3 fruit fly cellular contexts compared by ENCODE assay signal in genomic region chr3L:21238377-21238776, dm6.
TF ChIP-seq lines count a peak whose summit lies in the region.

No protein-coding gene starts in this region.

- no peak for TF ChIP-seq CTCF in whole organism, embryonic (GFP tag; optimal IDR thresholded peaks at IDR 0.05; lab: Kevin White, UChicago)

TF ChIP-seq in whole organism, embryonic, 481 proteins besides CTCF, POLR2A, EP300 and RAD21:
- TF ChIP-seq ase (GFP tag; IDR thresholded peaks at IDR 0.05; lab: Robert Waterston, UW) (no peak), gce (GFP tag; IDR thresholded peaks at IDR 0.05; lab: Robert Waterston, UW) (no peak), Ets65A (GFP tag; lab: Kevin White, UChicago) (peak; percentile 59), Doc3 (GFP tag; IDR thresholded peaks at IDR 0.05; lab: Robert Waterston, UW; ENCODE audit: partially characterized antibody) (no peak), Drgx (GFP tag; IDR thresholded peaks at IDR 0.05; lab: Robert Waterston, UW) (0 out of 2 replicates have a peak, but pooled peaks have one; percentile 9), cg (GFP tag; optimal IDR thresholded peaks at IDR 0.05; lab: Kevin White, UChicago) (no peak), CG11560 (tag; IDR thresholded peaks at IDR 0.05; lab: Robert Waterston, UW) (no peak), unpg (GFP tag; optimal IDR thresholded peaks at IDR 0.05; lab: Kevin White, UChicago) (no peak), cwo (GFP tag; optimal IDR thresholded peaks at IDR 0.05; lab: Kevin White, UChicago) (no peak), dati (GFP tag; IDR thresholded peaks at IDR 0.05; lab: Robert Waterston, UW) (no peak), CG6254 (GFP tag; optimal IDR thresholded peaks at IDR 0.05; lab: Kevin White, UChicago) (no peak), CG14965 (GFP tag; optimal IDR thresholded peaks at IDR 0.05; lab: Kevin White, UChicago; ENCODE audit: borderline replicate concordance) (no peak), CG17912 (GFP tag; optimal IDR thresholded peaks at IDR 0.05; lab: Kevin White, UChicago) (no peak)

TF ChIP-seq in whole organism, prepupa, 60 proteins besides CTCF, POLR2A, EP300 and RAD21:
- TF ChIP-seq CG34406 (GFP tag; optimal IDR thresholded peaks at IDR 0.05; lab: Kevin White, UChicago) = no peak
- TF ChIP-seq Gug (GFP tag; IDR thresholded peaks at IDR 0.05; lab: Robert Waterston, UW) = no peak
- TF ChIP-seq Lpt (GFP tag; optimal IDR thresholded peaks at IDR 0.05; lab: Kevin White, UChicago) = no peak
- peak; percentile 30 for TF ChIP-seq svp (GFP tag; lab: Kevin White, UChicago)
- TF ChIP-seq CG11762 (GFP tag; optimal IDR thresholded peaks at IDR 0.05; lab: Kevin White, UChicago; ENCODE audit: insufficient read depth) = no peak
- TF ChIP-seq acj6 (GFP tag; optimal IDR thresholded peaks at IDR 0.05; lab: Kevin White, UChicago) = no peak
- TF ChIP-seq Eip78C (GFP tag; lab: Kevin White, UChicago) = peak; percentile 4

TF ChIP-seq in whole organism, pupa, 21 proteins besides CTCF, POLR2A, EP300 and RAD21:
- TF ChIP-seq CG8301 (tag; optimal IDR thresholded peaks at IDR 0.05; lab: Kevin White, UChicago) (no peak), CG9948 (tag; optimal IDR thresholded peaks at IDR 0.05; lab: Kevin White, UChicago) (no peak), CG10348 (GFP tag; IDR thresholded peaks at IDR 0.05; lab: Robert Waterston, UW) (no peak), CG32121 (GFP tag; IDR thresholded peaks at IDR 0.05; lab: Robert Waterston, UW) (0 out of 2 replicates have a peak, but pooled peaks have one; percentile 10), Ets98B (GFP tag; IDR thresholded peaks at IDR 0.05; lab: Robert Waterston, UW) (0 out of 2 replicates have a peak, but pooled peaks have one; percentile 9), CG14655 (GFP tag; optimal IDR thresholded peaks at IDR 0.05; lab: Kevin White, UChicago) (no peak), Pif1A (GFP tag; optimal IDR thresholded peaks at IDR 0.05; lab: Kevin White, UChicago) (no peak), EcR (GFP tag; optimal IDR thresholded peaks at IDR 0.05; lab: Kevin White, UChicago) (peak; percentile 82), CG13204 (GFP tag; optimal IDR thresholded peaks at IDR 0.05; lab: Kevin White, UChicago) (no peak), rn (GFP tag; IDR thresholded peaks at IDR 0.05; lab: Robert Waterston, UW) (no peak), CG12605 (GFP tag; IDR thresholded peaks at IDR 0.05; lab: Robert Waterston, UW) (no peak), CG8159 (tag; optimal IDR thresholded peaks at IDR 0.05; lab: Kevin White, UChicago) (no peak), Snoo (tag; optimal IDR thresholded peaks at IDR 0.05; lab: Kevin White, UChicago) (no peak), gl (tag; optimal IDR thresholded peaks at IDR 0.05; lab: Kevin White, UChicago) (no peak), CG4496 (GFP tag; IDR thresholded peaks at IDR 0.05; lab: Robert Waterston, UW) (no peak), Pif1B (GFP tag; optimal IDR thresholded peaks at IDR 0.05; lab: Kevin White, UChicago) (no peak), CG15710 (tag; optimal IDR thresholded peaks at IDR 0.05; lab: Kevin White, UChicago) (no peak), fd96Ca (GFP tag; IDR thresholded peaks at IDR 0.05; lab: Robert Waterston, UW) (no peak), D1 (tag; optimal IDR thresholded peaks at IDR 0.05; lab: Kevin White, UChicago) (no peak)
